Fruit fly (Drosophila melanogaster) whole organism, wandering third instar larva: Measurements from ENCODE around the gene CG14321.
A peak's percentile ranks its signal among the peaks of the same experiment; 100 is the strongest.

Source experiments
- Abd-B ChIP-seq: fragments of >200 bp; optimal IDR thresholded peaks from 2 replicates; lab custom pipeline; 2017; ENCODE audit warnings: missing biosample characterization, missing genetic modification characterization
- CG32264 ChIP-seq: fragments of 200-800 bp; sonication (Bioruptor generic); optimal IDR thresholded peaks from 2 replicates; lab custom pipeline; 2016; ENCODE audit warnings: missing biosample characterization, missing genetic modification characterization
- CG9705 ChIP-seq: fragments of 200-800 bp; sonication (Bioruptor generic); optimal IDR thresholded peaks from 2 replicates; lab custom pipeline; 2018; ENCODE audit warnings: missing biosample characterization, mild to moderate bottlenecking, missing genetic modification characterization
- CrebA ChIP-seq: fragments of 200-800 bp; sonication (Bioruptor generic); optimal IDR thresholded peaks from 2 replicates; lab custom pipeline; 2016; ENCODE audit warnings: missing biosample characterization, mild to moderate bottlenecking, missing genetic modification characterization, borderline replicate concordance
- Dfd ChIP-seq: fragments of >200 bp; optimal IDR thresholded peaks from 2 replicates; lab custom pipeline; 2017; ENCODE audit warnings: missing biosample characterization, missing genetic modification characterization
- Dif ChIP-seq: fragments of 200-275, 200-300 bp; sonication (Bioruptor generic); optimal IDR thresholded peaks from 2 replicates; lab custom pipeline; 2018; ENCODE audit warnings: missing biosample characterization, missing genetic modification characterization; ENCODE audit not compliant: partially characterized antibody
- GATAd ChIP-seq: sonication (Bioruptor generic); optimal IDR thresholded peaks from 2 replicates; lab custom pipeline; 2016; ENCODE audit warnings: missing biosample characterization, missing genetic modification characterization
- HLH106 ChIP-seq: fragments of 200-800 bp; optimal IDR thresholded peaks from 3 replicates; lab custom pipeline; 2019; ENCODE audit warnings: missing biosample characterization, mild to moderate bottlenecking, missing genetic modification characterization, moderate library complexity
- Hnf4 ChIP-seq: fragments of 200-800 bp; sonication (Bioruptor generic); optimal IDR thresholded peaks from 2 replicates; lab custom pipeline; 2016; ENCODE audit warnings: missing biosample characterization, mild to moderate bottlenecking, missing genetic modification characterization
- Hr78 ChIP-seq: fragments of >200 bp; optimal IDR thresholded peaks from 2 replicates; lab custom pipeline; 2017; ENCODE audit warnings: missing biosample characterization, missing genetic modification characterization
- Hr83 ChIP-seq: fragments of 200-300 bp; sonication (Bioruptor generic); optimal IDR thresholded peaks from 2 replicates; lab custom pipeline; 2016; ENCODE audit warnings: missing biosample characterization, mild to moderate bottlenecking, missing genetic modification characterization, moderate library complexity; ENCODE audit not compliant: poor library complexity, severe bottlenecking
- Jra ChIP-seq: sonication (Bioruptor generic); optimal IDR thresholded peaks from 2 replicates; lab custom pipeline; 2016; ENCODE audit warnings: missing biosample characterization, missing genetic modification characterization
- Mio ChIP-seq: sonication (Bioruptor generic); optimal IDR thresholded peaks from 2 replicates; lab custom pipeline; 2016; ENCODE audit warnings: missing biosample characterization, missing genetic modification characterization
- Myc ChIP-seq: fragments of >200 bp; optimal IDR thresholded peaks from 2 replicates; lab custom pipeline; 2017
- N ChIP-seq: fragments of >200 bp; optimal IDR thresholded peaks from 2 replicates; lab custom pipeline; 2018; ENCODE audit warnings: missing biosample characterization, missing external identifiers, missing genetic modification characterization
- OdsH ChIP-seq: fragments of 200-800 bp; sonication (Bioruptor generic); optimal IDR thresholded peaks from 2 replicates; lab custom pipeline; 2016; ENCODE audit warnings: missing biosample characterization, mild to moderate bottlenecking, missing genetic modification characterization
- Rel ChIP-seq, 2 experiments: fragments of 200-800 bp; sonication (Bioruptor generic) in 1 of 2; optimal IDR thresholded peaks; 2 replicates in 1 of 2; 3 replicates in 1 of 2; lab custom pipeline; 2016 to 2019; ENCODE audit warnings: mild to moderate bottlenecking in 2 of 2, missing biosample characterization in 2 of 2, missing genetic modification characterization in 2 of 2, moderate library complexity in 1 of 2
- Sp1 ChIP-seq: fragments of 200-800 bp; sonication (Bioruptor generic); optimal IDR thresholded peaks from 3 replicates; lab custom pipeline; 2019; ENCODE audit warnings: missing biosample characterization, mild to moderate bottlenecking, missing genetic modification characterization, moderate library complexity
- Vsx2 ChIP-seq: fragments of 200-300, 225-300 bp; sonication (Bioruptor generic); optimal IDR thresholded peaks from 2 replicates; lab custom pipeline; 2018; ENCODE audit warnings: missing biosample characterization, missing genetic modification characterization; ENCODE audit not compliant: partially characterized antibody
- br ChIP-seq: fragments of 200-800 bp; sonication (Bioruptor generic); optimal IDR thresholded peaks from 2 replicates; lab custom pipeline; 2016; ENCODE audit warnings: missing biosample characterization, missing genetic modification characterization
- brk ChIP-seq: fragments of 200-800 bp; sonication (Bioruptor generic); optimal IDR thresholded peaks from 2 replicates; lab custom pipeline; 2016; ENCODE audit warnings: missing biosample characterization, mild to moderate bottlenecking, missing genetic modification characterization
- dl ChIP-seq, 2 experiments: fragments of 175-275, 200-275 bp in 1 of 2; fragments of 200-275 bp in 1 of 2; sonication (Bioruptor generic); optimal IDR thresholded peaks; lab custom pipeline; 2018; ENCODE audit warnings: mild to moderate bottlenecking in 2 of 2, missing biosample characterization in 2 of 2, missing genetic modification characterization in 2 of 2, moderate library complexity in 2 of 2; ENCODE audit not compliant: partially characterized antibody in 2 of 2, insufficient read depth in 1 of 2
- dmrt93B ChIP-seq: fragments of 200-800 bp; sonication (Bioruptor generic); optimal IDR thresholded peaks from 2 replicates; lab custom pipeline; 2018; ENCODE audit warnings: missing biosample characterization, mild to moderate bottlenecking, missing genetic modification characterization
- dsf ChIP-seq: sonication (Bioruptor generic); optimal IDR thresholded peaks from 2 replicates; lab custom pipeline; 2016; ENCODE audit warnings: missing biosample characterization, missing genetic modification characterization, borderline replicate concordance
- ey ChIP-seq: fragments of 200-800 bp; sonication (Bioruptor generic); optimal IDR thresholded peaks from 2 replicates; lab custom pipeline; 2016; ENCODE audit warnings: missing biosample characterization, missing genetic modification characterization
- foxo ChIP-seq, 2 experiments: fragments of 200-800 bp; sonication (Bioruptor generic); optimal IDR thresholded peaks; 2 replicates in 1 of 2; 3 replicates in 1 of 2; lab custom pipeline; 2016 to 2017; ENCODE audit warnings: missing biosample characterization in 2 of 2, missing genetic modification characterization in 2 of 2
- fru ChIP-seq: fragments of 200-800 bp; sonication (Bioruptor generic); optimal IDR thresholded peaks from 3 replicates; lab custom pipeline; 2016; ENCODE audit warnings: missing biosample characterization, mild to moderate bottlenecking, missing genetic modification characterization
- h ChIP-seq: fragments of 200-800 bp; sonication (Bioruptor generic); optimal IDR thresholded peaks from 3 replicates; lab custom pipeline; 2016; ENCODE audit warnings: missing biosample characterization, mild to moderate bottlenecking, missing genetic modification characterization
- jim ChIP-seq: fragments of 175-275, 200-325 bp; sonication (Bioruptor generic); optimal IDR thresholded peaks from 2 replicates; lab custom pipeline; 2016; ENCODE audit warnings: missing biosample characterization, mild to moderate bottlenecking, missing genetic modification characterization
- lola ChIP-seq: fragments of >200 bp; optimal IDR thresholded peaks from 2 replicates; lab custom pipeline; 2017; ENCODE audit warnings: missing biosample characterization, missing genetic modification characterization
- pan ChIP-seq: fragments of >200 bp; optimal IDR thresholded peaks from 2 replicates; lab custom pipeline; 2017
- psq ChIP-seq: fragments of 200-800 bp; sonication (Bioruptor generic); optimal IDR thresholded peaks from 3 replicates; lab custom pipeline; 2017; ENCODE audit warnings: missing biosample characterization, mild to moderate bottlenecking, missing genetic modification characterization, moderate library complexity
- rgr ChIP-seq: fragments of 200-800 bp; sonication (Bioruptor generic); optimal IDR thresholded peaks from 3 replicates; lab custom pipeline; 2016; ENCODE audit warnings: missing biosample characterization, mild to moderate bottlenecking, missing genetic modification characterization
- sage ChIP-seq: fragments of 200-800 bp; sonication (Bioruptor generic); optimal IDR thresholded peaks from 2 replicates; lab custom pipeline; 2016; ENCODE audit warnings: missing biosample characterization, mild to moderate bottlenecking, missing genetic modification characterization
- sv ChIP-seq: fragments of 200-800 bp; sonication (Bioruptor generic); optimal IDR thresholded peaks from 3 replicates; lab custom pipeline; 2016; ENCODE audit warnings: missing biosample characterization, missing genetic modification characterization
- tai ChIP-seq: sonication (Bioruptor generic); optimal IDR thresholded peaks from 2 replicates; lab custom pipeline; 2016; ENCODE audit warnings: missing biosample characterization, missing genetic modification characterization
- usp ChIP-seq: fragments of >200 bp; optimal IDR thresholded peaks from 2 replicates; lab custom pipeline; 2017; ENCODE audit warnings: missing biosample characterization, missing genetic modification characterization
- woc ChIP-seq: sonication (Bioruptor generic); optimal IDR thresholded peaks from 2 replicates; lab custom pipeline; 2016; ENCODE audit warnings: missing biosample characterization, mild to moderate bottlenecking, missing genetic modification characterization

The CG14321 gene

DNA sequence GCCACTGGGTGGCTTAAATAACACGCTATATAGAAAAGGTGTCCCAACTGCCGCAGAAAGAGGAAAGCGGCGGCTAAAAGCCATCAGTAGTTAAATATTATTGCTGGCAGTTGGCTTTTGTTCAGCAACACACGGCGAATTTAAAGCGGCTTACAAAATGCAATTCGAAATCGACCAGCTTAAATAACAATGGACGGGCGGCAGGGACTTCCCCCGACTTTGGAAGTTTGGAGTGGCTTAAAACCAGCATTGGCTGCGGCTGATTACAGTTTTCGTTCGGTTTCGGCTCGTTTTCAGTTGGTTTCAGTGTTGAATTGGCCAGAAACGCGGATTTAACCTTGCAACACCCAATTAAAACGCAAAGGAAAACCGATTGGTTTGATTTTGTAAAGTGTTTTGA is 28.3 kb upstream of the CG14321 start:
- TF ChIP-seq CG9705 (GFP tag; lab: Kevin White, UChicago) (no peak), Rel (GFP tag; optimal IDR thresholded peaks at IDR 0.05; lab: Kevin White, UChicago) (no peak), Rel (tag; optimal IDR thresholded peaks at IDR 0.05; lab: Kevin White, UChicago) (peak; percentile 93)

DNA sequence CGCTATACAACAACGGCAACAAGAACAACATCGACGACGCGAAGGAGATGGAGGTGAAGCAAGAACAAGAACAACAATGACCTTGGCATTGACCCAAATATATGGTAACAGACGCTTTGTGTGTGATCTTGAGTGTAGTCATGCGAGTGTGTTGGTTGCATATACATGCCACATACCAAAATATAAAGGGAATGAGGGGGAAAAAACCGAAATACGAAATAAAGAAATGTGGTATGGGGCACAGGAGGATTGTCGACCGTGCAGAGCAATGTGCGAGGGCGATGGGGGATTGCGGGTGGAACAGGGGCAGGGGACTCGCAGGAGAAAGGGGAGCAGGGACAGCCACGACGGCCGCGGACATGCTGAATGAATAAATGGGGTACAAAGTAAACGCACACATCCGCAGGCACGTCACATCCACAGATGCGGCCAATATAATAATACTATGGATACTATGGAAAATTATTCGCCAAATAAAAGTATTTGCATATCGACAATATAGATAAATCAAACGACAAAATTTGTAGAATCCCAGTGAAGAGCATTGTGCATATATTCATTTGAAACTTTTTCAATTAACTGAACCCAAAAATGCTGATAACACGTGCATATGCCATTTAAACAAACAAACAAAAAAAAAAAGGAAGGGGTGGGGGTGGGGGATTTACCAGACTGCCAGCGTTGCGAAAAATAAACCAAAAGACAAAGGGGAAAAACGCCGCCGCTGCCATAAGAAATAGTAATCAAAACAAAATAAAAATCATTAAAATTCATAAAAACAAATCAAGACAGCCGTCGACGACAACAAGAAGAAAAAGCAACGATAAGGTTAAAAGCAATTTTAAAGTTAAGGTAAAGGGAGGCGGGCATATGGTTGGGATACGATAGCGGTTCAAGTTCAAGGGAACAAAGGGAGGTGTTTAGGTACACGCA is 27.2 kb upstream of the CG14321 start:
- TF ChIP-seq psq (peak; percentile 87), woc (GFP tag; lab: Kevin White, UChicago) (peak; percentile 19), Hr78 (GFP tag; lab: Kevin White, UChicago) (no peak), lola (no peak), Sp1 (GFP tag; lab: Kevin White, UChicago) (no peak), Myc (lab: Kevin White, UChicago) (no peak), Abd-B (GFP tag; lab: Kevin White, UChicago) (no peak), HLH106 (no peak), ey (GFP tag; lab: Kevin White, UChicago) (no peak), h (peak; percentile 52), dl (GFP tag; optimal IDR thresholded peaks at IDR 0.05; lab: Kevin White, UChicago; ENCODE audit: insufficient read depth in 1 of 2, partially characterized antibody in 2 of 2) (no peak), brk (GFP tag; lab: Kevin White, UChicago) (peak; percentile 25), sage (GFP tag; lab: Kevin White, UChicago) (no peak), Rel (GFP tag; optimal IDR thresholded peaks at IDR 0.05; lab: Kevin White, UChicago) (no peak), Rel (tag; optimal IDR thresholded peaks at IDR 0.05; lab: Kevin White, UChicago) (peak; percentile 90), Dfd (GFP tag; lab: Kevin White, UChicago) (no peak), N (GFP tag; lab: Kevin White, UChicago) (no peak), OdsH (GFP tag; lab: Kevin White, UChicago) (peak; percentile 37), Jra (GFP tag; lab: Kevin White, UChicago) (no peak), pan (lab: Kevin White, UChicago) (no peak), Hnf4 (GFP tag; lab: Kevin White, UChicago) (peak; percentile 25), GATAd (GFP tag; lab: Kevin White, UChicago) (no peak), dmrt93B (GFP tag; lab: Kevin White, UChicago) (no peak), jim (GFP tag; lab: Kevin White, UChicago) (peak; percentile 22), Mio (GFP tag; lab: Kevin White, UChicago) (no peak), Vsx2 (GFP tag; lab: Kevin White, UChicago) (no peak), CrebA (GFP tag; lab: Kevin White, UChicago) (peak; percentile 90), rgr (GFP tag; lab: Kevin White, UChicago) (no peak), CG32264 (GFP tag; lab: Kevin White, UChicago) (no peak), tai (GFP tag; lab: Kevin White, UChicago) (peak; percentile 13), usp (GFP tag; lab: Kevin White, UChicago) (no peak), dsf (GFP tag; lab: Kevin White, UChicago) (no peak), CG9705 (GFP tag; lab: Kevin White, UChicago) (no peak), Hr83 (no peak), Dif (GFP tag; lab: Kevin White, UChicago) (no peak), foxo (GFP tag; optimal IDR thresholded peaks at IDR 0.05; lab: Kevin White, UChicago) (peak in 1 of 2 experiments; percentile 17), fru (peak; percentile 13), br (GFP tag; lab: Kevin White, UChicago) (no peak), sv (GFP tag; lab: Kevin White, UChicago) (no peak)
